Worm (Caenorhabditis elegans): ENCODE results near the gene ZK742.6.

ce11 chrV:7781511-7781910, 33.2 kb downstream of the ZK742.6 start, which contains the start of gene cyp-32A1:
- TF ChIP-seq pha-4 (tag; optimal IDR thresholded peaks at IDR 0.05) = no peak
- no peak for TF ChIP-seq mep-1 (tag; optimal IDR thresholded peaks at IDR 0.05)
- no peak for TF ChIP-seq blmp-1 (tag; optimal IDR thresholded peaks at IDR 0.05)
- no peak for TF ChIP-seq lin-13 (tag; optimal IDR thresholded peaks at IDR 0.05)
- TF ChIP-seq nhr-12 (tag; optimal IDR thresholded peaks at IDR 0.05) = no peak
- no peak for TF ChIP-seq lsy-2 (tag; optimal IDR thresholded peaks at IDR 0.05)
- TF ChIP-seq drap-1 (GFP tag; optimal IDR thresholded peaks at IDR 0.05) = no peak
- no peak for TF ChIP-seq unc-39 (tag; optimal IDR thresholded peaks at IDR 0.05)
- no peak for TF ChIP-seq nhr-28 (tag; optimal IDR thresholded peaks at IDR 0.05)
- TF ChIP-seq elt-3 (tag; optimal IDR thresholded peaks at IDR 0.05) = no peak
- no peak for TF ChIP-seq unc-62 (GFP tag; optimal IDR thresholded peaks at IDR 0.05)
- no peak for TF ChIP-seq hlh-1 (tag; optimal IDR thresholded peaks at IDR 0.05)
- TF ChIP-seq sptf-1 (tag; optimal IDR thresholded peaks at IDR 0.05) = no peak
